Fruit fly (Drosophila melanogaster) whole organism, embryonic: ENCODE results near the gene Hr78.

Experiments
- Awh ChIP-seq: fragments of 200-800 bp; sonication (Bioruptor generic); IDR thresholded peaks from 2 replicates; pipeline ENCODE4, ENCODE4 v1.3.6; 2022; ENCODE audit warnings: missing biosample characterization, missing genetic modification characterization
- Bgb ChIP-seq: fragments of 200-800 bp; sonication (Bioruptor generic); IDR thresholded peaks from 2 replicates; pipeline ENCODE4 v1.3.6; 2022; ENCODE audit warnings: missing biosample characterization, missing genetic modification characterization; ENCODE audit not compliant: partially characterized antibody
- CG10431 ChIP-seq: fragments of 200-800 bp; sonication (Bioruptor generic); optimal IDR thresholded peaks from 3 replicates; lab custom pipeline; 2018; ENCODE audit warnings: missing biosample characterization, mild to moderate bottlenecking, missing genetic modification characterization
- CG10565 ChIP-seq: fragments of 200-800 bp; sonication (Bioruptor generic); optimal IDR thresholded peaks from 3 replicates; lab custom pipeline; 2016; ENCODE audit warnings: missing biosample characterization, mild to moderate bottlenecking, missing genetic modification characterization
- CG11398 ChIP-seq: fragments of 200-800 bp; sonication (Bioruptor generic); optimal IDR thresholded peaks from 2 replicates; lab custom pipeline; 2016; ENCODE audit warnings: missing biosample characterization, missing genetic modification characterization
- CG13424 ChIP-seq: fragments of 200-800 bp; sonication (Bioruptor generic); optimal IDR thresholded peaks from 2 replicates; lab custom pipeline; 2019; ENCODE audit warnings: missing biosample characterization, mild to moderate bottlenecking, missing genetic modification characterization, moderate library complexity
- CG13775 ChIP-seq: fragments of 200-800 bp; sonication (Bioruptor generic); optimal IDR thresholded peaks from 3 replicates; lab custom pipeline; 2017; ENCODE audit warnings: missing biosample characterization, mild to moderate bottlenecking, missing genetic modification characterization
- CG16815 ChIP-seq: fragments of 200-800 bp; sonication (Bioruptor generic); optimal IDR thresholded peaks from 3 replicates; lab custom pipeline; 2017; ENCODE audit warnings: missing biosample characterization, mild to moderate bottlenecking, missing genetic modification characterization
- CG16863 ChIP-seq: fragments of 200-800 bp; sonication (Bioruptor generic); optimal IDR thresholded peaks from 3 replicates; lab custom pipeline; 2016; ENCODE audit warnings: missing biosample characterization, missing genetic modification characterization
- CG17186 ChIP-seq: fragments of 200-800 bp; sonication (Bioruptor generic); optimal IDR thresholded peaks from 3 replicates; lab custom pipeline; 2017; ENCODE audit warnings: missing biosample characterization, missing genetic modification reagents, missing genetic modification characterization
- CG2120 ChIP-seq: fragments of 200-800 bp; sonication (Bioruptor generic); optimal IDR thresholded peaks from 3 replicates; lab custom pipeline; 2016; ENCODE audit warnings: missing biosample characterization, missing genetic modification characterization
- CG3281 ChIP-seq: fragments of 200-800 bp; sonication (Bioruptor generic); optimal IDR thresholded peaks from 3 replicates; lab custom pipeline; 2017; ENCODE audit warnings: missing biosample characterization, mild to moderate bottlenecking, missing genetic modification characterization
- CG6272 ChIP-seq: fragments of 200-800 bp; sonication (Bioruptor generic); IDR thresholded peaks from 2 replicates; pipeline ENCODE4 v1.3.6; 2022; ENCODE audit warnings: missing biosample characterization, missing genetic modification characterization
- CG6683 ChIP-seq: fragments of 200-800 bp; sonication (Bioruptor generic); optimal IDR thresholded peaks from 2 replicates; lab custom pipeline; 2017; ENCODE audit warnings: missing biosample characterization, mild to moderate bottlenecking, missing genetic modification characterization, missing genetic modification reagents
- CG6791 ChIP-seq: fragments of 200-800 bp; sonication (Bioruptor generic); IDR thresholded peaks from 3 replicates; pipeline ENCODE4 v1.3.6; 2022; ENCODE audit warnings: missing biosample characterization, missing genetic modification characterization; ENCODE audit not compliant: partially characterized antibody
- CG7839 ChIP-seq: fragments of 200-800 bp; sonication (Bioruptor generic); optimal IDR thresholded peaks from 3 replicates; lab custom pipeline; 2018; ENCODE audit warnings: missing biosample characterization, mild to moderate bottlenecking, missing genetic modification characterization, moderate library complexity
- CG8359 ChIP-seq: fragments of 200-800 bp; sonication (Bioruptor generic); optimal IDR thresholded peaks from 2 replicates; lab custom pipeline; 2017; ENCODE audit warnings: missing biosample characterization, mild to moderate bottlenecking, missing genetic modification characterization, borderline replicate concordance
- CG8944 ChIP-seq: fragments of 200-800 bp; sonication (Bioruptor generic); optimal IDR thresholded peaks from 3 replicates; lab custom pipeline; 2016; ENCODE audit warnings: missing biosample characterization, missing genetic modification characterization
- D ChIP-seq, 2 experiments: fragments of 200-800 bp in 1 of 2; fragments of >200 bp in 1 of 2; sonication (Bioruptor generic) in 1 of 2; optimal IDR thresholded peaks; 2 replicates in 1 of 2; 3 replicates in 1 of 2; lab custom pipeline; 2017; ENCODE audit warnings: mild to moderate bottlenecking in 1 of 2, missing biosample characterization in 1 of 2, missing genetic modification characterization in 1 of 2, missing genetic modification reagents in 1 of 2
- Dip2 ChIP-seq: fragments of 200-800 bp; sonication (Bioruptor generic); IDR thresholded peaks from 2 replicates; pipeline ENCODE4 v1.3.6; 2022; ENCODE audit warnings: missing biosample characterization, missing genetic modification characterization
- E2f1 ChIP-seq: fragments of 200-800 bp; sonication (Bioruptor generic); IDR thresholded peaks from 2 replicates; pipeline ENCODE4 v1.3.6; 2022; ENCODE audit warnings: missing biosample characterization, missing genetic modification characterization
- Jarid2 ChIP-seq: fragments of 200-800 bp; sonication (Bioruptor generic); optimal IDR thresholded peaks from 3 replicates; lab custom pipeline; 2017; ENCODE audit warnings: mild to moderate bottlenecking, missing biosample characterization, missing genetic modification reagents, missing genetic modification characterization
- Myb ChIP-seq: fragments of 200-800 bp; sonication (Bioruptor generic); optimal IDR thresholded peaks from 2 replicates; lab custom pipeline; 2016; ENCODE audit warnings: missing biosample characterization, missing genetic modification characterization
- Nf-YB ChIP-seq: fragments of 200-800 bp; sonication (Bioruptor generic); optimal IDR thresholded peaks from 3 replicates; lab custom pipeline; 2019; ENCODE audit warnings: missing biosample characterization, mild to moderate bottlenecking, missing genetic modification characterization, moderate library complexity
- NfI ChIP-seq: fragments of 200-800 bp; sonication (Bioruptor generic); optimal IDR thresholded peaks from 3 replicates; lab custom pipeline; 2018; ENCODE audit warnings: missing biosample characterization, mild to moderate bottlenecking, missing genetic modification characterization, moderate library complexity
- Scr ChIP-seq: fragments of 200-800 bp; sonication (Bioruptor generic); IDR thresholded peaks from 2 replicates; pipeline ENCODE4 v1.3.6; 2022; ENCODE audit warnings: missing biosample characterization, missing genetic modification characterization; ENCODE audit not compliant: partially characterized antibody
- Sox102F ChIP-seq: fragments of 200-800 bp; sonication (Bioruptor generic); optimal IDR thresholded peaks from 2 replicates; lab custom pipeline; 2018; ENCODE audit warnings: missing biosample characterization, mild to moderate bottlenecking, missing genetic modification characterization, moderate library complexity
- Usf ChIP-seq: fragments of 200-800 bp; sonication (Bioruptor generic); optimal IDR thresholded peaks from 2 replicates; lab custom pipeline; 2017; ENCODE audit warnings: missing genotype, missing biosample characterization, missing genetic modification characterization
- aop ChIP-seq: fragments of 200-800 bp; sonication (Bioruptor generic); IDR thresholded peaks from 2 replicates; pipeline ENCODE4 v1.3.6; 2022; ENCODE audit warnings: missing biosample characterization, missing genetic modification characterization
- bowl ChIP-seq: fragments of 200-800 bp; sonication (Bioruptor generic); IDR thresholded peaks from 2 replicates; pipeline ENCODE4 v1.3.6; 2022; ENCODE audit warnings: missing biosample characterization, missing genetic modification characterization
- h ChIP-seq: fragments of >200 bp; optimal IDR thresholded peaks from 2 replicates; lab custom pipeline; 2017
- inv ChIP-seq: fragments of 200-800 bp; sonication (Bioruptor generic); IDR thresholded peaks from 2 replicates; pipeline ENCODE4 v1.3.6; 2022; ENCODE audit warnings: missing biosample characterization, missing genetic modification characterization; ENCODE audit not compliant: partially characterized antibody
- maf-S ChIP-seq: fragments of 200-800 bp; sonication (Bioruptor generic); optimal IDR thresholded peaks from 2 replicates; lab custom pipeline; 2016; ENCODE audit warnings: missing biosample characterization, missing genetic modification characterization
- p53 ChIP-seq: fragments of 200-800 bp; sonication (Bioruptor generic); optimal IDR thresholded peaks from 2 replicates; lab custom pipeline; 2016; ENCODE audit warnings: missing biosample characterization, missing genetic modification characterization
- phol ChIP-seq: fragments of 200-800 bp; sonication (Bioruptor generic); optimal IDR thresholded peaks from 3 replicates; lab custom pipeline; 2018; ENCODE audit warnings: missing biosample characterization, mild to moderate bottlenecking, missing genetic modification characterization, moderate library complexity
- prd ChIP-seq, 3 experiments: fragments of >200 bp in 2 of 3; fragments of 200-800 bp in 1 of 3; sonication (Bioruptor generic) in 1 of 3; optimal IDR thresholded peaks in 2 of 3; IDR thresholded peaks in 1 of 3; 2 replicates in 2 of 3; 3 replicates in 1 of 3; pipeline versions ENCODE4 v1.3.6 to Lab custom; 2017 to 2022; ENCODE audit warnings: missing biosample characterization in 1 of 3, missing genetic modification characterization in 1 of 3
- pzg ChIP-seq: fragments of 200-800 bp; sonication (Bioruptor generic); optimal IDR thresholded peaks from 3 replicates; lab custom pipeline; 2018; ENCODE audit warnings: missing biosample characterization, mild to moderate bottlenecking, missing genetic modification characterization, moderate library complexity
- sisA ChIP-seq: fragments of 200-800 bp; sonication (Bioruptor generic); IDR thresholded peaks from 2 replicates; pipeline ENCODE4 v1.3.6; 2022; ENCODE audit warnings: missing biosample characterization, missing genetic modification characterization
- tll ChIP-seq, 2 experiments: fragments of 200-800 bp in 1 of 2; fragments of >200 bp in 1 of 2; sonication (Bioruptor generic) in 1 of 2; optimal IDR thresholded peaks; 2 replicates each; lab custom pipeline; 2017 to 2019; ENCODE audit warnings: missing biosample characterization in 2 of 2, missing genetic modification characterization in 2 of 2, mild to moderate bottlenecking in 1 of 2, moderate library complexity in 1 of 2
- zf30C ChIP-seq: fragments of 200-800 bp; sonication (Bioruptor generic); optimal IDR thresholded peaks from 3 replicates; lab custom pipeline; 2018; ENCODE audit warnings: missing biosample characterization, mild to moderate bottlenecking, missing genetic modification characterization
- zfh2 ChIP-seq: fragments of 200-800 bp; sonication (Bioruptor generic); optimal IDR thresholded peaks from 2 replicates; lab custom pipeline; 2016; ENCODE audit warnings: missing biosample characterization, missing genetic modification characterization

Gene Hr78

DNA sequence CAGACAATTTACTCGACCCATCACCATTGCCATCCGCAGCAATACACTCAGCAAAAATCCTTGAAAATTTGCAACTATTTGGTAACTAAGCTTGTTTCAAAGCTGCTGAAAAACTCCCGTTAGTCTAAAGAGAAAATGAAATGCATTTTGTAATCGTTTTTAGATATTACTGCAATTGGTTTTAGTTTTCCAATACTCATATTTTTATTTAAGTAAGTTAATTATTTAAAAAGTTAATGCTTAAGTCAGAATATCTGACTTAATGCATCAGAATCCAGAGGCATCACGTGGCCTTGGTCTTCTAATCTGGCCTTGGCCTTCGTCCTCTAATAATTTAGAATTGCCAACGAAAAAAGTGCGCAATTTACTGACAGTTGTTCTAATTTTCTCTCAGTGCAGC, 34.4 kb downstream of the Hr78 start (continued):
- TF ChIP-seq CG11398 (GFP tag; lab: Kevin White, UChicago), result no peak
- no peak for TF ChIP-seq CG17186 (GFP tag; lab: Kevin White, UChicago)
- TF ChIP-seq Bgb (GFP tag; lab: Robert Waterston, UW), result no peak
- TF ChIP-seq CG2120 (GFP tag; lab: Kevin White, UChicago), result no peak
- 0 out of 2 replicates have a peak, but pooled peaks have one; percentile 6 for TF ChIP-seq sisA (GFP tag; lab: Robert Waterston, UW)
- peak; percentile 39 for TF ChIP-seq CG13775 (GFP tag; lab: Kevin White, UChicago)
- no peak for TF ChIP-seq CG8944 (GFP tag; lab: Kevin White, UChicago)
- TF ChIP-seq CG10431, result no peak
- TF ChIP-seq E2f1, result no peak
- no peak for TF ChIP-seq bowl (GFP tag; lab: Robert Waterston, UW)
- no peak for TF ChIP-seq inv (GFP tag; lab: Robert Waterston, UW)
- no peak for TF ChIP-seq NfI (GFP tag; lab: Kevin White, UChicago)
- TF ChIP-seq maf-S (GFP tag; lab: Kevin White, UChicago), result no peak
- TF ChIP-seq CG13424, result no peak
- TF ChIP-seq Scr (GFP tag; lab: Robert Waterston, UW), result no peak
- no peak for TF ChIP-seq D (optimal IDR thresholded peaks at IDR 0.05; lab: Kevin White, UChicago)
- TF ChIP-seq D (GFP tag; optimal IDR thresholded peaks at IDR 0.05; lab: Kevin White, UChicago), result peak; percentile 59
- TF ChIP-seq CG16815 (GFP tag; lab: Kevin White, UChicago), result peak; percentile 28
- TF ChIP-seq Awh (GFP tag; lab: Robert Waterston, UW), result no peak
- TF ChIP-seq CG16863 (GFP tag; lab: Kevin White, UChicago), result no peak
- no peak for TF ChIP-seq Myb
- no peak for TF ChIP-seq prd (optimal IDR thresholded peaks at IDR 0.05; lab: Kevin White, UChicago)
- peak; percentile 28; the same call in 1 of the 3 replicates for TF ChIP-seq prd (GFP tag; IDR thresholded peaks at IDR 0.05; lab: Robert Waterston, UW)
- TF ChIP-seq Dip2 (GFP tag; lab: Robert Waterston, UW), result no peak
- no peak for TF ChIP-seq CG8359 (GFP tag; lab: Kevin White, UChicago)
- TF ChIP-seq CG7839, result peak; percentile 28
- no peak for TF ChIP-seq CG3281 (GFP tag; lab: Kevin White, UChicago)
- TF ChIP-seq h (lab: Kevin White, UChicago), result no peak
- TF ChIP-seq Usf, result no peak
- TF ChIP-seq phol (tag; lab: Kevin White, UChicago), result peak; percentile 58
- TF ChIP-seq CG10565 (GFP tag; lab: Kevin White, UChicago), result no peak
- no peak for TF ChIP-seq tll (GFP tag; optimal IDR thresholded peaks at IDR 0.05; lab: Kevin White, UChicago)
- TF ChIP-seq CG6791 (GFP tag; lab: Robert Waterston, UW), result no peak
- no peak for TF ChIP-seq Nf-YB
- no peak for TF ChIP-seq CG6272 (GFP tag; lab: Robert Waterston, UW)
- TF ChIP-seq zfh2, result no peak
- TF ChIP-seq Sox102F (GFP tag; lab: Kevin White, UChicago), result peak; percentile 21
- no peak for TF ChIP-seq pzg (GFP tag; lab: Kevin White, UChicago)
- TF ChIP-seq aop, result no peak
- peak; percentile 48 for TF ChIP-seq zf30C (GFP tag; lab: Kevin White, UChicago)
- TF ChIP-seq Jarid2 (GFP tag; lab: Kevin White, UChicago), result peak; percentile 23
- TF ChIP-seq CG6683 (GFP tag; lab: Kevin White, UChicago), result no peak
- no peak for TF ChIP-seq p53 (GFP tag; lab: Kevin White, UChicago)
- TF ChIP-seq, all 482 proteins: peak for 56
